Fruit fly (Drosophila melanogaster) whole organism, embryonic: ENCODE measurements around the gene CG13070.

Experiments used
- Abd-B ChIP-seq: fragments of 200-800 bp; sonication (Bioruptor generic); optimal IDR thresholded peaks from 2 replicates; lab custom pipeline; 2018; ENCODE audit warnings: missing biosample characterization, mild to moderate bottlenecking, missing genetic modification characterization, moderate library complexity
- Asciz ChIP-seq: fragments of 200-800 bp; sonication (Bioruptor generic); optimal IDR thresholded peaks from 2 replicates; lab custom pipeline; 2017; ENCODE audit warnings: missing biosample characterization, mild to moderate bottlenecking, missing genetic modification characterization, missing genetic modification reagents
- B-H2 ChIP-seq: fragments of 200-800 bp; sonication (Bioruptor generic); optimal IDR thresholded peaks from 2 replicates; lab custom pipeline; 2018; ENCODE audit warnings: missing biosample characterization, mild to moderate bottlenecking, missing genetic modification characterization
- BEAF-32 ChIP-seq: fragments of 200-800 bp; sonication (Bioruptor generic); optimal IDR thresholded peaks from 3 replicates; lab custom pipeline; 2017; ENCODE audit warnings: missing biosample characterization, missing genetic modification characterization, mild to moderate bottlenecking, moderate library complexity, missing genetic modification reagents
- Bdp1 ChIP-seq: fragments of 200-800 bp; sonication (Bioruptor generic); optimal IDR thresholded peaks from 3 replicates; lab custom pipeline; 2016; ENCODE audit warnings: missing biosample characterization, missing genetic modification characterization
- CG10267 ChIP-seq: fragments of 200-800 bp; sonication (Bioruptor generic); optimal IDR thresholded peaks from 2 replicates; lab custom pipeline; 2018; ENCODE audit warnings: missing biosample characterization, mild to moderate bottlenecking, missing genetic modification characterization, moderate library complexity
- CG10321 ChIP-seq: fragments of 200-800 bp; sonication (Bioruptor generic); IDR thresholded peaks from 2 replicates; pipeline ENCODE4 v1.3.6; 2022; ENCODE audit warnings: missing biosample characterization, missing genetic modification characterization
- CG10959 ChIP-seq: fragments of 200-800 bp; sonication (Bioruptor generic); IDR thresholded peaks from 2 replicates; pipeline ENCODE4 v1.3.6; 2022; ENCODE audit warnings: missing biosample characterization, missing genetic modification characterization
- CG12942 ChIP-seq: fragments of 200-800 bp; sonication (Bioruptor generic); optimal IDR thresholded peaks from 3 replicates; lab custom pipeline; 2016; ENCODE audit warnings: missing biosample characterization, missing genetic modification characterization
- CG13287 ChIP-seq: fragments of 200-800 bp; sonication (Bioruptor generic); IDR thresholded peaks from 2 replicates; pipeline ENCODE4 v1.3.6; 2022; ENCODE audit warnings: missing biosample characterization, missing genetic modification characterization; ENCODE audit not compliant: partially characterized antibody
- CG13424 ChIP-seq: fragments of 200-800 bp; sonication (Bioruptor generic); optimal IDR thresholded peaks from 2 replicates; lab custom pipeline; 2019; ENCODE audit warnings: missing biosample characterization, mild to moderate bottlenecking, missing genetic modification characterization, moderate library complexity
- CG1603 ChIP-seq: fragments of 200-800 bp; sonication (Bioruptor generic); optimal IDR thresholded peaks from 2 replicates; lab custom pipeline; 2019; ENCODE audit warnings: missing biosample characterization, mild to moderate bottlenecking, missing genetic modification characterization, moderate library complexity
- CG17385 ChIP-seq: fragments of 200-800 bp; sonication (Bioruptor generic); optimal IDR thresholded peaks from 3 replicates; lab custom pipeline; 2018; ENCODE audit warnings: missing biosample characterization, mild to moderate bottlenecking, missing genetic modification characterization
- CG17612 ChIP-seq: fragments of 200-800 bp; sonication (Bioruptor generic); IDR thresholded peaks from 2 replicates; pipeline ENCODE4 v1.3.6; 2022; ENCODE audit warnings: missing biosample characterization, missing genetic modification characterization
- CG2116 ChIP-seq: fragments of 200-800 bp; sonication (Bioruptor generic); optimal IDR thresholded peaks from 3 replicates; lab custom pipeline; 2018; ENCODE audit warnings: missing biosample characterization, mild to moderate bottlenecking, missing genetic modification characterization
- CG2120 ChIP-seq: fragments of 200-800 bp; sonication (Bioruptor generic); optimal IDR thresholded peaks from 3 replicates; lab custom pipeline; 2016; ENCODE audit warnings: missing biosample characterization, missing genetic modification characterization
- CG3407 ChIP-seq: fragments of 200-800 bp; sonication (Bioruptor generic); optimal IDR thresholded peaks from 2 replicates; lab custom pipeline; 2018; ENCODE audit warnings: missing biosample characterization, mild to moderate bottlenecking, missing genetic modification characterization
- CG3847 ChIP-seq: fragments of 200-800 bp; sonication (Bioruptor generic); IDR thresholded peaks from 2 replicates; pipeline ENCODE4 v1.3.6; 2022; ENCODE audit warnings: missing biosample characterization, missing genetic modification characterization
- CHES-1-like ChIP-seq: fragments of 200-800 bp; sonication (Bioruptor generic); optimal IDR thresholded peaks from 2 replicates; lab custom pipeline; 2016; ENCODE audit warnings: missing biosample characterization, missing genetic modification characterization
- CTCF ChIP-seq: fragments of 200-800 bp; sonication (Bioruptor generic); optimal IDR thresholded peaks from 2 replicates; lab custom pipeline; 2017; ENCODE audit warnings: missing biosample characterization, mild to moderate bottlenecking, missing genetic modification characterization, moderate library complexity
- Dp ChIP-seq: fragments of 200-800 bp; sonication (Bioruptor generic); optimal IDR thresholded peaks from 2 replicates; lab custom pipeline; 2018; ENCODE audit warnings: missing biosample characterization, mild to moderate bottlenecking, missing genetic modification characterization, moderate library complexity
- E2f2 ChIP-seq: fragments of 200-800 bp; sonication (Bioruptor generic); IDR thresholded peaks from 2 replicates; pipeline ENCODE4 v1.3.6; 2022; ENCODE audit warnings: missing biosample characterization, missing genetic modification characterization
- Elba2 ChIP-seq: fragments of 200-800 bp; sonication (Bioruptor generic); optimal IDR thresholded peaks from 3 replicates; lab custom pipeline; 2016; ENCODE audit warnings: missing biosample characterization, missing genetic modification characterization
- Fer3 ChIP-seq: fragments of 200-800 bp; sonication (Bioruptor generic); optimal IDR thresholded peaks from 2 replicates; lab custom pipeline; 2018; ENCODE audit warnings: missing biosample characterization, mild to moderate bottlenecking, missing genetic modification characterization, moderate library complexity
- HLH3B ChIP-seq: fragments of 200-800 bp; sonication (Bioruptor generic); IDR thresholded peaks from 2 replicates; pipeline ENCODE4 v1.3.6; 2022; ENCODE audit warnings: missing biosample characterization, missing genetic modification characterization
- HLH4C ChIP-seq: fragments of 200-800 bp; sonication (Bioruptor generic); IDR thresholded peaks from 3 replicates; pipeline ENCODE4 v1.3.6; 2022; ENCODE audit warnings: missing biosample characterization, missing genetic modification characterization; ENCODE audit not compliant: partially characterized antibody
- Hsf ChIP-seq: fragments of 200-800 bp; sonication (Bioruptor generic); optimal IDR thresholded peaks from 3 replicates; lab custom pipeline; 2016; ENCODE audit warnings: missing biosample characterization, missing genetic modification characterization
- Myb ChIP-seq: fragments of 200-800 bp; sonication (Bioruptor generic); optimal IDR thresholded peaks from 2 replicates; lab custom pipeline; 2016; ENCODE audit warnings: missing biosample characterization, missing genetic modification characterization
- Pdp1 ChIP-seq, 2 experiments: fragments of 200-800 bp; sonication (Bioruptor generic); optimal IDR thresholded peaks; 3 replicates each; lab custom pipeline; 2016; ENCODE audit warnings: missing biosample characterization in 2 of 2, missing genetic modification characterization in 2 of 2, mild to moderate bottlenecking in 1 of 2, moderate library complexity in 1 of 2
- ab ChIP-seq: fragments of 200-800 bp; sonication (Bioruptor generic); optimal IDR thresholded peaks from 2 replicates; lab custom pipeline; 2016; ENCODE audit warnings: missing biosample characterization, missing genetic modification characterization
- amos ChIP-seq: fragments of 200-800 bp; sonication (Bioruptor generic); IDR thresholded peaks from 2 replicates; pipeline ENCODE4 v1.3.6; 2022; ENCODE audit warnings: missing biosample characterization, missing genetic modification characterization; ENCODE audit not compliant: partially characterized antibody
- bowl ChIP-seq: fragments of 200-800 bp; sonication (Bioruptor generic); IDR thresholded peaks from 2 replicates; pipeline ENCODE4 v1.3.6; 2022; ENCODE audit warnings: missing biosample characterization, missing genetic modification characterization
- crp ChIP-seq, 2 experiments: fragments of 200-800 bp; sonication (Bioruptor generic); optimal IDR thresholded peaks; 2 replicates in 1 of 2; 3 replicates in 1 of 2; lab custom pipeline; 2017; ENCODE audit warnings: missing biosample characterization in 2 of 2, missing genetic modification characterization in 2 of 2, mild to moderate bottlenecking in 1 of 2, moderate library complexity in 1 of 2
- dati ChIP-seq: fragments of 200-800 bp; sonication (Bioruptor generic); IDR thresholded peaks from 2 replicates; pipeline ENCODE4 v1.3.6; 2022; ENCODE audit warnings: missing biosample characterization, missing genetic modification characterization
- dpn ChIP-seq, 2 experiments: fragments of 200-800 bp; sonication (Bioruptor generic); optimal IDR thresholded peaks; 3 replicates each; lab custom pipeline; 2016; ENCODE audit warnings: missing biosample characterization in 2 of 2, missing genetic modification characterization in 2 of 2
- exex ChIP-seq: fragments of 200-800 bp; sonication (Bioruptor generic); optimal IDR thresholded peaks from 4 replicates; lab custom pipeline; 2018; ENCODE audit warnings: missing biosample characterization, mild to moderate bottlenecking, missing genetic modification characterization, moderate library complexity
- eyg ChIP-seq: fragments of 200-800 bp; sonication (Bioruptor generic); optimal IDR thresholded peaks from 3 replicates; lab custom pipeline; 2016; ENCODE audit warnings: missing biosample characterization, missing genetic modification characterization
- fd3F ChIP-seq: fragments of 200-800 bp; sonication (Bioruptor generic); optimal IDR thresholded peaks from 2 replicates; lab custom pipeline; 2018; ENCODE audit warnings: missing biosample characterization, mild to moderate bottlenecking, missing genetic modification characterization, moderate library complexity
- gro ChIP-seq: fragments of 200-800 bp; sonication (Bioruptor generic); optimal IDR thresholded peaks from 2 replicates; lab custom pipeline; 2016; ENCODE audit warnings: missing biosample characterization, missing genetic modification characterization
- gt ChIP-seq: fragments of 200-800 bp; sonication (Bioruptor generic); IDR thresholded peaks from 2 replicates; pipeline ENCODE4 v1.3.6; 2022; ENCODE audit warnings: missing biosample characterization, missing genetic modification characterization
- kay ChIP-seq: fragments of 200-800 bp; sonication (Bioruptor generic); optimal IDR thresholded peaks from 2 replicates; lab custom pipeline; 2016; ENCODE audit warnings: missing biosample characterization, missing genetic modification characterization
- nmo ChIP-seq: fragments of 200-800 bp; sonication (Bioruptor generic); optimal IDR thresholded peaks from 2 replicates; lab custom pipeline; 2018; ENCODE audit warnings: missing biosample characterization, mild to moderate bottlenecking, missing genetic modification characterization, moderate library complexity
- phol ChIP-seq: fragments of 200-800 bp; sonication (Bioruptor generic); optimal IDR thresholded peaks from 3 replicates; lab custom pipeline; 2018; ENCODE audit warnings: missing biosample characterization, mild to moderate bottlenecking, missing genetic modification characterization, moderate library complexity
- slou ChIP-seq: fragments of 200-800 bp; sonication (Bioruptor generic); optimal IDR thresholded peaks from 3 replicates; lab custom pipeline; 2016; ENCODE audit warnings: missing biosample characterization, missing genetic modification characterization
- sna ChIP-seq: fragments of 200-800 bp; sonication (Bioruptor generic); IDR thresholded peaks from 2 replicates; pipeline ENCODE4 v1.3.6; 2022; ENCODE audit warnings: missing biosample characterization, missing genetic modification characterization; ENCODE audit not compliant: partially characterized antibody
- sob ChIP-seq: fragments of 200-800 bp; sonication (Bioruptor generic); IDR thresholded peaks from 2 replicates; pipeline ENCODE4 v1.3.6; 2022; ENCODE audit warnings: missing biosample characterization, missing genetic modification characterization
- stwl ChIP-seq: fragments of 200-800 bp; sonication (Bioruptor generic); optimal IDR thresholded peaks from 3 replicates; lab custom pipeline; 2018; ENCODE audit warnings: missing biosample characterization, mild to moderate bottlenecking, missing genetic modification characterization, moderate library complexity
- sug ChIP-seq: fragments of 200-800 bp; optimal IDR thresholded peaks from 2 replicates; lab custom pipeline; 2019; ENCODE audit warnings: missing biosample characterization, mild to moderate bottlenecking, missing genetic modification characterization, moderate library complexity
- trem ChIP-seq: fragments of 200-800 bp; optimal IDR thresholded peaks from 3 replicates; lab custom pipeline; 2019; ENCODE audit warnings: missing biosample characterization, mild to moderate bottlenecking, missing genetic modification characterization, moderate library complexity

Gene CG13070

DNA sequence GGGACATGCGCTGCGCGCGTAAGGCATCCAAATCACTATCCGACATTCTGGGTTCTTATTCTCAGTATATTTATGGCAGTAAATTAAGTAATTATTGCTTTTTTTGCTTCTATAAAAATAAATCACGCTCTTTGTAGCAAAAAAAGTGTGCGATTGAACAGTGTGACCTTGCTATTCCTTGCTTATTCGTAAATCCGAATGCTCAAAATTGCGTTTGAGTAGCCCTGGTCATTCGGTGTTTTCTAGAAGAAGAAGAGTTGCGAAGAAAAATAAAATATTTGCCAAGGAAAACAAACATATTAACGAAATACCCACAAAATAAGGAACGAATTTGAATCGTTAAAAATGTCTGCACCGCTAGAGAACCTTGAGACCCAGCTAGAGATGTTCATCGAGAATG is 31.3 kb upstream of the CG13070 start, which contains the start of the genes PDCD-5 and MED10 (continued):
- TF ChIP-seq CG12942 (GFP tag; lab: Kevin White, UChicago) (no peak), Elba2 (peak; percentile 44), sug (tag; lab: Kevin White, UChicago) (peak; percentile 27), Fer3 (tag; lab: Kevin White, UChicago) (no peak), dati (GFP tag; lab: Robert Waterston, UW) (no peak), CG2120 (GFP tag; lab: Kevin White, UChicago) (no peak), Asciz (GFP tag; lab: Kevin White, UChicago) (no peak), CTCF (GFP tag; lab: Kevin White, UChicago) (peak; percentile 54), HLH4C (GFP tag; lab: Robert Waterston, UW) (no peak), CG10321 (GFP tag; lab: Robert Waterston, UW) (no peak), gro (GFP tag; lab: Kevin White, UChicago) (peak; percentile 52), Bdp1 (GFP tag; lab: Kevin White, UChicago) (no peak), HLH3B (no peak), CG13424 (tag; lab: Kevin White, UChicago) (peak; percentile 12), CG13287 (GFP tag; lab: Robert Waterston, UW) (peak; percentile 36; the same call in 1 of the 2 replicates), sna (GFP tag; lab: Robert Waterston, UW) (0 out of 2 replicates have a peak, but pooled peaks have one; percentile 29), CG1603 (tag; lab: Kevin White, UChicago) (peak; percentile 83), B-H2 (GFP tag; lab: Kevin White, UChicago) (no peak), amos (GFP tag; lab: Robert Waterston, UW) (peak; percentile 43), trem (tag; lab: Kevin White, UChicago) (peak; percentile 42), CG2116 (GFP tag; lab: Kevin White, UChicago) (peak; percentile 18), dpn (GFP tag; optimal IDR thresholded peaks at IDR 0.05; lab: Kevin White, UChicago) (peak; percentile 9 to 14), CG10959 (GFP tag; lab: Robert Waterston, UW) (peak; percentile 33; the same call in 1 of the 2 replicates), CG17385 (GFP tag; lab: Kevin White, UChicago) (peak; percentile 99), crp (GFP tag; optimal IDR thresholded peaks at IDR 0.05; lab: Kevin White, UChicago) (peak in 1 of 2 experiments; percentile 72), nmo (GFP tag; lab: Kevin White, UChicago) (peak; percentile 70), phol (tag; lab: Kevin White, UChicago) (peak; percentile 65), bowl (GFP tag; lab: Robert Waterston, UW) (no peak), fd3F (GFP tag; lab: Kevin White, UChicago) (no peak), Myb (GFP tag; lab: Kevin White, UChicago) (peak; percentile 33), CHES-1-like (GFP tag; lab: Kevin White, UChicago) (peak; percentile 31), Hsf (GFP tag; lab: Kevin White, UChicago) (peak; percentile 24), Abd-B (peak; percentile 16), CG3847 (GFP tag; lab: Robert Waterston, UW) (peak; percentile 35; the same call in 1 of the 2 replicates), sob (GFP tag; lab: Robert Waterston, UW) (peak; percentile 44; the same call in 1 of the 2 replicates)

DNA sequence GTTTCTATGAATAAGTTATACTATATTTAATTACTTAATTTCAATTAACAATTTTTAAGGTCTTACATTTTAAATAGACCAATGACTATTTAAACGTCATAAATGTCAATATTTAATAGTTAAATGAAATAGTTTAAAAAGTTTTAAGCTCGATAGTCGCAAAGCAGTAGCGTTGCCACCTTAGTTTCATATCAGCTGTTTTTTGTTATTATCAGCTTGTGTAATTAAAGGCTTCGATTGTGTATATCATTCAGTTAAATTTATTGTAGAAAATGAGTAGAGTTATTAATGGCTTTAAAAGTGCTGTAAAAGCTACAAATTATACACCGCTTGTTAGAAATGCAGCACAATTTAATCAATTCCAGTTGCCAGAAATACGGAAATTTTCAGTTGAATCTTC is 30.2 kb upstream of the CG13070 start, which contains the start of gene Hsc20:
TSS of gene Hsc20 (plus strand) at position 204 of the 400 bp plus-strand sequence.
- TF ChIP-seq CG3407 (no peak), Dp (GFP tag; lab: Kevin White, UChicago) (peak; percentile 30), CG13287 (GFP tag; lab: Robert Waterston, UW) (peak; percentile 13; the same call in 1 of the 2 replicates), eyg (no peak), exex (tag; lab: Kevin White, UChicago) (peak; percentile 22), ab (GFP tag; lab: Kevin White, UChicago) (no peak), CG10267 (tag; lab: Kevin White, UChicago) (no peak), CG17612 (GFP tag; lab: Robert Waterston, UW) (no peak), stwl (tag; lab: Kevin White, UChicago) (peak; percentile 33), crp (GFP tag; optimal IDR thresholded peaks at IDR 0.05; lab: Kevin White, UChicago) (peak; percentile 20 to 85), BEAF-32 (GFP tag; lab: Kevin White, UChicago) (peak; percentile 24), E2f2 (GFP tag; lab: Robert Waterston, UW) (peak; percentile 29; the same call in 1 of the 2 replicates), Pdp1 (GFP tag; optimal IDR thresholded peaks at IDR 0.05; lab: Kevin White, UChicago) (peak in 1 of 2 experiments; percentile 88), kay (GFP tag; lab: Kevin White, UChicago) (no peak), Asciz (GFP tag; lab: Kevin White, UChicago) (no peak), slou (no peak), gt (no peak)
